Worm (Caenorhabditis elegans): ENCODE results near the gene sav-1.

DNA sequence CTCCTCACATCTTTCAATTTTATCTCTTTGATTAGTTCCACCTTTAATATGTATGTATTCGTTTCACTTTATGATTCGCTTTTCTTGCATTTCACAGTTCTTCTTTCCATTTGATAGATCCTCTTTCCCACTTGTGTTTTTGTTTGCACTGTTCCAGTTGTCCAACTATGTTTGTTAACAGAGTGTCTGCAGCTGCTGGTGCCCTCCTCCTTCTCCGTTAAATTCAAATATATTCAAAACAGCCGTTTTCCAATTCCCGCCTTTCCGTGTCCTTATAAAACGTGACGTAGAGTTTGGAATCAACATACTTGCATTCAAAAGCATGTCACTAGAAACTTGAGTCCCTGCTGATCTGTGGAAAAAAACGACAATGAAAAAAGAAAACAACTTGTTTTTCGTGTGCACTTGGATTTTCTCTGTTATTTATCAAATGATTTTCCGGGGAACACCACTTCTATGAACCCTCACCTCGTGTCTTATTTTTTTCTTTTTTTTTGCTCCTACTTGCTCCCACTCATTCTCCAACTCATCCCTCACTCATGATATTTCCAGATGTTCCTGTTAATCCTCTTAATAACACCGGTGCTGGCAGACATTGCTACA is 7.3 kb upstream of the sav-1 start, which contains the start of gene T10H10.2:
- TF ChIP-seq ets-7 (tag; optimal IDR thresholded peaks at IDR 0.05): no peak
- no peak for TF ChIP-seq ama-1 (optimal IDR thresholded peaks at IDR 0.05)
- TF ChIP-seq hmbx-1 (tag; optimal IDR thresholded peaks at IDR 0.05): no peak
- no peak for TF ChIP-seq tbx-37 (GFP tag; conservative IDR thresholded peaks at IDR 0.05)
- no peak for TF ChIP-seq flt-1 (GFP tag; IDR thresholded peaks at IDR 0.05)
- no peak for TF ChIP-seq ceh-13 (GFP tag; optimal IDR thresholded peaks at IDR 0.05)
